Fruit fly (Drosophila melanogaster) whole organism, embryonic: ENCODE data around the gene mldr.

Experiments
- BEAF-32 ChIP-seq: fragments of 200-800 bp; sonication (Bioruptor generic); optimal IDR thresholded peaks from 3 replicates; lab custom pipeline; 2017; ENCODE audit warnings: missing biosample characterization, missing genetic modification characterization, mild to moderate bottlenecking, moderate library complexity, missing genetic modification reagents
- Blimp-1 ChIP-seq: fragments of 200-800 bp; sonication (Bioruptor generic); optimal IDR thresholded peaks from 3 replicates; lab custom pipeline; 2018; ENCODE audit warnings: missing biosample characterization, missing genetic modification characterization, mild to moderate bottlenecking, moderate library complexity, missing genetic modification reagents
- CG1024 ChIP-seq: fragments of 200-800 bp; sonication (Bioruptor generic); IDR thresholded peaks from 2 replicates; pipeline ENCODE4 v1.3.6; 2022; ENCODE audit warnings: missing biosample characterization, missing genetic modification characterization
- CG11398 ChIP-seq: fragments of 200-800 bp; sonication (Bioruptor generic); optimal IDR thresholded peaks from 2 replicates; lab custom pipeline; 2016; ENCODE audit warnings: missing biosample characterization, missing genetic modification characterization
- CG11723 ChIP-seq: fragments of 200-800 bp; sonication (Bioruptor generic); optimal IDR thresholded peaks from 2 replicates; lab custom pipeline; 2017; ENCODE audit warnings: missing biosample characterization, mild to moderate bottlenecking, missing genetic modification characterization
- CG12155 ChIP-seq: fragments of 200-800 bp; sonication (Bioruptor generic); optimal IDR thresholded peaks from 3 replicates; lab custom pipeline; 2016; ENCODE audit warnings: missing biosample characterization, missing genetic modification characterization
- CG12659 ChIP-seq: fragments of 200-800 bp; sonication (Bioruptor generic); optimal IDR thresholded peaks from 3 replicates; lab custom pipeline; 2017; ENCODE audit warnings: mild to moderate bottlenecking, missing biosample characterization, missing genetic modification reagents, missing genetic modification characterization
- CG13287 ChIP-seq: fragments of 200-800 bp; sonication (Bioruptor generic); IDR thresholded peaks from 2 replicates; pipeline ENCODE4 v1.3.6; 2022; ENCODE audit warnings: missing biosample characterization, missing genetic modification characterization; ENCODE audit not compliant: partially characterized antibody
- CG13775 ChIP-seq: fragments of 200-800 bp; sonication (Bioruptor generic); optimal IDR thresholded peaks from 3 replicates; lab custom pipeline; 2017; ENCODE audit warnings: missing biosample characterization, mild to moderate bottlenecking, missing genetic modification characterization
- CG15514 ChIP-seq: fragments of 200-800 bp; sonication (Bioruptor generic); optimal IDR thresholded peaks from 3 replicates; lab custom pipeline; 2017; ENCODE audit warnings: missing biosample characterization, missing genetic modification characterization, mild to moderate bottlenecking, moderate library complexity, missing genetic modification reagents
- CG15696 ChIP-seq: fragments of 200-800 bp; sonication (Bioruptor generic); optimal IDR thresholded peaks from 2 replicates; lab custom pipeline; 2019; ENCODE audit warnings: missing biosample characterization, mild to moderate bottlenecking, missing genetic modification characterization, moderate library complexity
- CG17361 ChIP-seq: fragments of 200-800 bp; sonication (Bioruptor generic); IDR thresholded peaks from 3 replicates; pipeline ENCODE4 v1.3.6; 2022; ENCODE audit warnings: missing biosample characterization, missing genetic modification characterization
- CG18262 ChIP-seq: fragments of 200-800 bp; optimal IDR thresholded peaks from 3 replicates; lab custom pipeline; 2019; ENCODE audit warnings: missing biosample characterization, mild to moderate bottlenecking, missing genetic modification characterization, moderate library complexity
- CG18599 ChIP-seq: fragments of 200-800 bp; sonication (Bioruptor generic); optimal IDR thresholded peaks from 3 replicates; lab custom pipeline; 2017; ENCODE audit warnings: missing biosample characterization, missing genetic modification characterization, mild to moderate bottlenecking, moderate library complexity, missing genetic modification reagents
- CG2120 ChIP-seq: fragments of 200-800 bp; sonication (Bioruptor generic); optimal IDR thresholded peaks from 3 replicates; lab custom pipeline; 2016; ENCODE audit warnings: missing biosample characterization, missing genetic modification characterization
- CG2129 ChIP-seq: fragments of 200-800 bp; sonication (Bioruptor generic); IDR thresholded peaks from 2 replicates; pipeline ENCODE4 v1.3.6; 2022; ENCODE audit warnings: missing biosample characterization, missing genetic modification characterization; ENCODE audit not compliant: partially characterized antibody
- CG2712 ChIP-seq: fragments of 200-800 bp; optimal IDR thresholded peaks from 3 replicates; lab custom pipeline; 2019; ENCODE audit warnings: missing biosample characterization, mild to moderate bottlenecking, missing genetic modification characterization, moderate library complexity
- CG3407 ChIP-seq: fragments of 200-800 bp; sonication (Bioruptor generic); optimal IDR thresholded peaks from 2 replicates; lab custom pipeline; 2018; ENCODE audit warnings: missing biosample characterization, mild to moderate bottlenecking, missing genetic modification characterization
- CG42726 ChIP-seq: fragments of 200-800 bp; sonication (Bioruptor generic); IDR thresholded peaks from 2 replicates; pipeline ENCODE4 v1.3.6; 2022; ENCODE audit warnings: missing biosample characterization, missing genetic modification characterization; ENCODE audit not compliant: partially characterized antibody
- CG4617 ChIP-seq: fragments of 200-800 bp; sonication (Bioruptor generic); optimal IDR thresholded peaks from 3 replicates; lab custom pipeline; 2016; ENCODE audit warnings: missing biosample characterization, missing genetic modification characterization, borderline replicate concordance
- CG4707 ChIP-seq: fragments of 200-800 bp; sonication (Bioruptor generic); optimal IDR thresholded peaks from 2 replicates; lab custom pipeline; 2018; ENCODE audit warnings: missing biosample characterization, mild to moderate bottlenecking, missing genetic modification characterization, moderate library complexity
- CG7357 ChIP-seq: fragments of 200-800 bp; sonication (Bioruptor generic); IDR thresholded peaks from 3 replicates; pipeline ENCODE4 v1.3.6; 2022; ENCODE audit warnings: missing biosample characterization, missing genetic modification characterization
- CG7556 ChIP-seq: fragments of 200-800 bp; sonication (Bioruptor generic); optimal IDR thresholded peaks from 2 replicates; lab custom pipeline; 2017; ENCODE audit warnings: missing biosample characterization, mild to moderate bottlenecking, missing genetic modification characterization
- D19A ChIP-seq: fragments of 200-800 bp; optimal IDR thresholded peaks from 3 replicates; lab custom pipeline; 2019; ENCODE audit warnings: missing biosample characterization, mild to moderate bottlenecking, missing genetic modification characterization, moderate library complexity
- Dek ChIP-seq: fragments of 200-800 bp; sonication (Bioruptor generic); optimal IDR thresholded peaks from 3 replicates; lab custom pipeline; 2019; ENCODE audit warnings: missing biosample characterization, mild to moderate bottlenecking, missing genetic modification characterization, moderate library complexity
- Dp ChIP-seq: fragments of 200-800 bp; sonication (Bioruptor generic); optimal IDR thresholded peaks from 2 replicates; lab custom pipeline; 2018; ENCODE audit warnings: missing biosample characterization, mild to moderate bottlenecking, missing genetic modification characterization, moderate library complexity
- E2f2 ChIP-seq: fragments of 200-800 bp; sonication (Bioruptor generic); IDR thresholded peaks from 2 replicates; pipeline ENCODE4 v1.3.6; 2022; ENCODE audit warnings: missing biosample characterization, missing genetic modification characterization
- Lhr ChIP-seq: fragments of 200-800 bp; sonication (Bioruptor generic); optimal IDR thresholded peaks from 3 replicates; lab custom pipeline; 2017; ENCODE audit warnings: mild to moderate bottlenecking, missing biosample characterization, missing genetic modification reagents, missing genetic modification characterization
- Opbp ChIP-seq: fragments of 200-800 bp; sonication (Bioruptor generic); IDR thresholded peaks from 3 replicates; pipeline ENCODE4 v1.3.6; 2022; ENCODE audit warnings: missing biosample characterization, missing genetic modification characterization; ENCODE audit not compliant: partially characterized antibody
- Scr ChIP-seq: fragments of 200-800 bp; sonication (Bioruptor generic); IDR thresholded peaks from 2 replicates; pipeline ENCODE4 v1.3.6; 2022; ENCODE audit warnings: missing biosample characterization, missing genetic modification characterization; ENCODE audit not compliant: partially characterized antibody
- YL-1 ChIP-seq: fragments of 200-800 bp; sonication (Bioruptor generic); optimal IDR thresholded peaks from 3 replicates; lab custom pipeline; 2017; ENCODE audit warnings: missing biosample characterization, mild to moderate bottlenecking, missing genetic modification characterization
- bcd ChIP-seq: fragments of 200-800 bp; sonication (Bioruptor generic); optimal IDR thresholded peaks from 2 replicates; lab custom pipeline; 2017; ENCODE audit warnings: missing biosample characterization, mild to moderate bottlenecking, missing genetic modification characterization
- br ChIP-seq: fragments of >200 bp; optimal IDR thresholded peaks from 2 replicates; lab custom pipeline; 2017
- ci ChIP-seq: fragments of 200-800 bp; sonication (Bioruptor generic); IDR thresholded peaks from 3 replicates; pipeline ENCODE4 v1.3.6; 2022; ENCODE audit warnings: missing biosample characterization, missing genetic modification characterization
- crc ChIP-seq: fragments of 200-800 bp; sonication (Bioruptor generic); optimal IDR thresholded peaks from 2 replicates; lab custom pipeline; 2016; ENCODE audit warnings: missing biosample characterization, missing genetic modification characterization
- crp ChIP-seq, 2 experiments: fragments of 200-800 bp; sonication (Bioruptor generic); optimal IDR thresholded peaks; 2 replicates in 1 of 2; 3 replicates in 1 of 2; lab custom pipeline; 2017; ENCODE audit warnings: missing biosample characterization in 2 of 2, missing genetic modification characterization in 2 of 2, mild to moderate bottlenecking in 1 of 2, moderate library complexity in 1 of 2
- fd3F ChIP-seq: fragments of 200-800 bp; sonication (Bioruptor generic); optimal IDR thresholded peaks from 2 replicates; lab custom pipeline; 2018; ENCODE audit warnings: missing biosample characterization, mild to moderate bottlenecking, missing genetic modification characterization, moderate library complexity
- gfzf ChIP-seq: fragments of 200-800 bp; sonication (Bioruptor generic); optimal IDR thresholded peaks from 2 replicates; lab custom pipeline; 2016; ENCODE audit warnings: missing biosample characterization, mild to moderate bottlenecking, missing genetic modification characterization, moderate library complexity
- gro ChIP-seq: fragments of 200-800 bp; sonication (Bioruptor generic); optimal IDR thresholded peaks from 2 replicates; lab custom pipeline; 2016; ENCODE audit warnings: missing biosample characterization, missing genetic modification characterization
- kah ChIP-seq: fragments of 200-800 bp; sonication (Bioruptor generic); optimal IDR thresholded peaks from 2 replicates; lab custom pipeline; 2018; ENCODE audit warnings: missing biosample characterization, mild to moderate bottlenecking, missing genetic modification characterization
- lbe ChIP-seq: fragments of 200-800 bp; sonication (Bioruptor generic); optimal IDR thresholded peaks from 2 replicates; lab custom pipeline; 2016; ENCODE audit warnings: missing biosample characterization, mild to moderate bottlenecking, missing genetic modification characterization
- nau ChIP-seq: fragments of 200-800 bp; sonication (Bioruptor generic); optimal IDR thresholded peaks from 3 replicates; lab custom pipeline; 2017; ENCODE audit warnings: missing biosample characterization, mild to moderate bottlenecking, missing genetic modification characterization, missing genetic modification reagents
- phol ChIP-seq: fragments of 200-800 bp; sonication (Bioruptor generic); optimal IDR thresholded peaks from 3 replicates; lab custom pipeline; 2018; ENCODE audit warnings: missing biosample characterization, mild to moderate bottlenecking, missing genetic modification characterization, moderate library complexity
- sens ChIP-seq: fragments of 200-800 bp; sonication (Bioruptor generic); peaks from one replicate; lab custom pipeline; 2016; ENCODE audit warnings: missing biosample characterization, missing genetic modification characterization
- sob ChIP-seq: fragments of 200-800 bp; sonication (Bioruptor generic); IDR thresholded peaks from 2 replicates; pipeline ENCODE4 v1.3.6; 2022; ENCODE audit warnings: missing biosample characterization, missing genetic modification characterization
- stwl ChIP-seq: fragments of 200-800 bp; sonication (Bioruptor generic); optimal IDR thresholded peaks from 3 replicates; lab custom pipeline; 2018; ENCODE audit warnings: missing biosample characterization, mild to moderate bottlenecking, missing genetic modification characterization, moderate library complexity
- trem ChIP-seq: fragments of 200-800 bp; optimal IDR thresholded peaks from 3 replicates; lab custom pipeline; 2019; ENCODE audit warnings: missing biosample characterization, mild to moderate bottlenecking, missing genetic modification characterization, moderate library complexity
- zen2 ChIP-seq: fragments of 200-800 bp; sonication (Bioruptor generic); IDR thresholded peaks from 3 replicates; pipeline ENCODE4 v1.3.6; 2022; ENCODE audit warnings: missing biosample characterization, missing genetic modification characterization; ENCODE audit not compliant: partially characterized antibody

The mldr gene

dm6 chrX:6276590-6276989 is 14.5 kb upstream of the mldr start, which contains the start of gene CG3566 (continued):
- peak; percentile 44; the same call in 1 of the 2 replicates for TF ChIP-seq sob (GFP tag; lab: Robert Waterston, UW)
- TF ChIP-seq CG13287: peak; percentile 31
- no peak for TF ChIP-seq Lhr (GFP tag; lab: Kevin White, UChicago)
- peak; percentile 71 for TF ChIP-seq gfzf (GFP tag; lab: Kevin White, UChicago)
- 0 out of 2 replicates have a peak, but pooled peaks have one; percentile 13 for TF ChIP-seq E2f2 (GFP tag; lab: Robert Waterston, UW)
- peak in 1 of 2 experiments; percentile 40 for TF ChIP-seq crp (GFP tag; optimal IDR thresholded peaks at IDR 0.05; lab: Kevin White, UChicago)
- peak; percentile 25 for TF ChIP-seq CG12659 (GFP tag; lab: Kevin White, UChicago)
- TF ChIP-seq CG42726 (GFP tag; lab: Robert Waterston, UW): 0 out of 2 replicates have a peak, but pooled peaks have one; percentile 10
- TF ChIP-seq Dek (tag; lab: Kevin White, UChicago): no peak
- TF ChIP-seq sens (GFP tag; lab: Kevin White, UChicago): peak; percentile 79
- TF ChIP-seq gro (GFP tag; lab: Kevin White, UChicago): no peak
- peak; percentile 11 for TF ChIP-seq lbe (GFP tag; lab: Kevin White, UChicago)
- 0 out of 3 replicates have a peak, but pooled peaks have one; percentile 40 for TF ChIP-seq ci (GFP tag; lab: Robert Waterston, UW)
- TF ChIP-seq zen2: no peak
- peak; percentile 66 for TF ChIP-seq D19A (tag; lab: Kevin White, UChicago)
- TF ChIP-seq kah (GFP tag; lab: Kevin White, UChicago): peak; percentile 52
- TF ChIP-seq br (lab: Kevin White, UChicago): no peak
- TF ChIP-seq CG18262 (tag; lab: Kevin White, UChicago): peak; percentile 4
- TF ChIP-seq Opbp: 0 out of 3 replicates have a peak, but pooled peaks have one; percentile 20
- TF ChIP-seq BEAF-32 (GFP tag; lab: Kevin White, UChicago): peak; percentile 5
- TF ChIP-seq CG7357 (GFP tag; lab: Robert Waterston, UW): no peak
- TF ChIP-seq CG7556 (GFP tag; lab: Kevin White, UChicago): no peak
- TF ChIP-seq YL-1 (GFP tag; lab: Kevin White, UChicago): peak; percentile 59
- no peak for TF ChIP-seq CG11723 (GFP tag; lab: Kevin White, UChicago)
- TF ChIP-seq CG15696: no peak
- TF ChIP-seq stwl (tag; lab: Kevin White, UChicago): peak; percentile 38
- peak; percentile 5 for TF ChIP-seq CG4617 (GFP tag; lab: Kevin White, UChicago)
- peak; percentile 10 for TF ChIP-seq CG2712
- no peak for TF ChIP-seq CG1024 (GFP tag; lab: Robert Waterston, UW)
- TF ChIP-seq Dp (GFP tag; lab: Kevin White, UChicago): peak; percentile 3
- TF ChIP-seq CG3407 (GFP tag; lab: Kevin White, UChicago): no peak
- TF ChIP-seq CG2120 (GFP tag; lab: Kevin White, UChicago): peak; percentile 0
- no peak for TF ChIP-seq CG2129 (GFP tag; lab: Robert Waterston, UW)
- TF ChIP-seq crc (GFP tag; lab: Kevin White, UChicago): no peak
- peak; percentile 2 for TF ChIP-seq trem
- TF ChIP-seq CG13775 (GFP tag; lab: Kevin White, UChicago): no peak
- peak; percentile 17 for TF ChIP-seq CG15514
- TF ChIP-seq, all 482 proteins: peak for 37

dm6 chrX:6278879-6279628 is 12.0 kb upstream of the mldr start:
- 0 out of 2 replicates have a peak, but pooled peaks have one; percentile 38 for TF ChIP-seq Scr
- TF ChIP-seq CG11398: peak; percentile 46
- peak; percentile 52 for TF ChIP-seq CG18599
- no peak for TF ChIP-seq nau
- no peak for TF ChIP-seq CG4707 (GFP tag; lab: Kevin White, UChicago)
- peak; percentile 33 for TF ChIP-seq phol
- no peak for TF ChIP-seq Blimp-1 (GFP tag; lab: Kevin White, UChicago)
- TF ChIP-seq bcd (GFP tag; lab: Kevin White, UChicago): peak; percentile 12
- peak; percentile 48; the same call in 2 of the 3 replicates for TF ChIP-seq CG17361 (GFP tag; lab: Robert Waterston, UW)
- TF ChIP-seq CG12155 (GFP tag; lab: Kevin White, UChicago): no peak
- TF ChIP-seq fd3F: no peak
